Worm (Caenorhabditis elegans) whole organism, late embryonic: ENCODE measurements around the gene drr-1.

Experiments
- K09A11.1 ChIP-seq: sonication (generic microtip); optimal IDR thresholded peaks from 2 replicates; lab custom pipeline; 2017; ENCODE audit warnings: antibody characterized with exemption, mild to moderate bottlenecking, missing genetic modification characterization, missing compliant biosample characterization; ENCODE audit not compliant: insufficient read depth
- ceh-2 ChIP-seq: sonication (generic microtip); optimal IDR thresholded peaks from 2 replicates; lab custom pipeline; 2016; ENCODE audit warnings: missing genotype, missing genetic modification characterization, missing compliant biosample characterization
- ceh-9 ChIP-seq: sonication (generic microtip); optimal IDR thresholded peaks from 2 replicates; lab custom pipeline; 2016; ENCODE audit warnings: mild to moderate bottlenecking, missing genetic modification characterization, inconsistent platforms, missing compliant biosample characterization
- hlh-30 ChIP-seq: sonication (generic microtip); optimal IDR thresholded peaks from 2 replicates; lab custom pipeline; 2017; ENCODE audit warnings: antibody characterized with exemption, missing genetic modification characterization, missing compliant biosample characterization; ENCODE audit not compliant: insufficient read depth
- ref-2 ChIP-seq: sonication (generic microtip); optimal IDR thresholded peaks from 2 replicates; lab custom pipeline; 2016; ENCODE audit warnings: missing genetic modification characterization, missing compliant biosample characterization
- sdc-2 ChIP-seq: sonication (generic microtip); optimal IDR thresholded peaks from 2 replicates; lab custom pipeline; 2016; ENCODE audit warnings: missing genotype, missing genetic modification characterization, missing compliant biosample characterization
- ttx-3 ChIP-seq: sonication (generic microtip); optimal IDR thresholded peaks from 2 replicates; lab custom pipeline; 2016; ENCODE audit warnings: missing genetic modification reagents, missing genetic modification characterization, missing compliant biosample characterization

ce11 chrII:13491254-13491889, 4.3 kb downstream of the drr-1 start, which contains the start of gene alh-7:
- TF ChIP-seq sdc-2 (no peak), ref-2 (no peak), ttx-3 (tag; lab: Kevin White, UChicago) (no peak), ceh-2 (tag; lab: Kevin White, UChicago) (no peak), hlh-30 (tag; lab: Kevin White, UChicago) (no peak), ceh-9 (tag; lab: Kevin White, UChicago) (no peak), K09A11.1 (tag; lab: Kevin White, UChicago) (no peak)
